Fruit fly (Drosophila melanogaster): ENCODE data around the gene CG34454.

Gene CG34454

dm6 chr3L:232267-232666 is at the start of gene CG34454:
TSS of gene CG34454 (minus strand) at chr3L:232350.
- no peak for TF ChIP-seq CrebA (GFP tag; optimal IDR thresholded peaks at IDR 0.05; ENCODE audit: borderline replicate concordance)
- TF ChIP-seq rgr (GFP tag; optimal IDR thresholded peaks at IDR 0.05): no peak
- no peak for TF ChIP-seq Hr78 (GFP tag; optimal IDR thresholded peaks at IDR 0.05)
- no peak for TF ChIP-seq jim (GFP tag; optimal IDR thresholded peaks at IDR 0.05)
- TF ChIP-seq Sp1 (GFP tag; optimal IDR thresholded peaks at IDR 0.05): no peak
- TF ChIP-seq woc (GFP tag; optimal IDR thresholded peaks at IDR 0.05): no peak
- TF ChIP-seq HLH106 (tag; optimal IDR thresholded peaks at IDR 0.05): no peak
- no peak for TF ChIP-seq tai (GFP tag; optimal IDR thresholded peaks at IDR 0.05)

dm6 chr3L:276736-277487 is 44.8 kb upstream of the CG34454 start, which contains the start of gene RhoGEF3:
TSS of gene RhoGEF3 (plus strand) at chr3L:277437.
- TF ChIP-seq usp (GFP tag; optimal IDR thresholded peaks at IDR 0.05) (no peak), Jra (GFP tag; optimal IDR thresholded peaks at IDR 0.05) (no peak), foxo (GFP tag; optimal IDR thresholded peaks at IDR 0.05) (no peak), GATAd (GFP tag; optimal IDR thresholded peaks at IDR 0.05) (no peak), Sp1 (GFP tag; optimal IDR thresholded peaks at IDR 0.05) (no peak), sage (GFP tag; optimal IDR thresholded peaks at IDR 0.05) (no peak)

dm6 chr3L:274855-275254 is 42.7 kb upstream of the CG34454 start, which contains the start of gene ttm2:
TSS of gene ttm2 (plus strand) at chr3L:275155.
- no peak for TF ChIP-seq Vsx2 (GFP tag; optimal IDR thresholded peaks at IDR 0.05; ENCODE audit: partially characterized antibody)
- no peak for TF ChIP-seq N (GFP tag; optimal IDR thresholded peaks at IDR 0.05)
- no peak for TF ChIP-seq Jra (GFP tag; optimal IDR thresholded peaks at IDR 0.05)

dm6 chr3L:273291-273690 is 41.1 kb upstream of the CG34454 start, which contains the start of gene CG32845:
TSS of gene CG32845 (minus strand) at chr3L:273391.
- no peak for TF ChIP-seq GATAd (GFP tag; optimal IDR thresholded peaks at IDR 0.05)
- no peak for TF ChIP-seq pan (optimal IDR thresholded peaks at IDR 0.05)
- TF ChIP-seq rgr (GFP tag; optimal IDR thresholded peaks at IDR 0.05): no peak
- TF ChIP-seq dl (GFP tag; optimal IDR thresholded peaks at IDR 0.05; ENCODE audit: insufficient read depth in 1 of 2, partially characterized antibody in 2 of 2): no peak
- TF ChIP-seq N (GFP tag; optimal IDR thresholded peaks at IDR 0.05): no peak
- TF ChIP-seq jim (GFP tag; optimal IDR thresholded peaks at IDR 0.05): no peak
- TF ChIP-seq CG9705 (GFP tag; optimal IDR thresholded peaks at IDR 0.05): no peak
- no peak for TF ChIP-seq sage (GFP tag; optimal IDR thresholded peaks at IDR 0.05)
- no peak for TF ChIP-seq br (GFP tag; optimal IDR thresholded peaks at IDR 0.05)

- TF ChIP-seq psq (GFP tag; optimal IDR thresholded peaks at IDR 0.05) (no peak), foxo (GFP tag; optimal IDR thresholded peaks at IDR 0.05) (no peak), usp (GFP tag; optimal IDR thresholded peaks at IDR 0.05) (no peak), Sp1 (GFP tag; optimal IDR thresholded peaks at IDR 0.05) (no peak), rgr (GFP tag; optimal IDR thresholded peaks at IDR 0.05) (no peak), sage (GFP tag; optimal IDR thresholded peaks at IDR 0.05) (no peak), Vsx2 (GFP tag; optimal IDR thresholded peaks at IDR 0.05; ENCODE audit: partially characterized antibody) (peak; percentile 41), Dif (GFP tag; optimal IDR thresholded peaks at IDR 0.05; ENCODE audit: partially characterized antibody) (peak; percentile 64), GATAd (GFP tag; optimal IDR thresholded peaks at IDR 0.05) (no peak), Mio (GFP tag; optimal IDR thresholded peaks at IDR 0.05) (no peak), CrebA (GFP tag; optimal IDR thresholded peaks at IDR 0.05; ENCODE audit: borderline replicate concordance) (no peak), CG9705 (GFP tag; optimal IDR thresholded peaks at IDR 0.05) (no peak), N (GFP tag; optimal IDR thresholded peaks at IDR 0.05) (no peak), OdsH (GFP tag; optimal IDR thresholded peaks at IDR 0.05) (no peak), tai (GFP tag; optimal IDR thresholded peaks at IDR 0.05) (no peak), Jra (GFP tag; optimal IDR thresholded peaks at IDR 0.05) (peak; percentile 50), dsf (GFP tag; optimal IDR thresholded peaks at IDR 0.05; ENCODE audit: borderline replicate concordance) (no peak), Abd-B (GFP tag; optimal IDR thresholded peaks at IDR 0.05) (no peak), Dfd (GFP tag; optimal IDR thresholded peaks at IDR 0.05) (no peak), Rel (GFP tag; optimal IDR thresholded peaks at IDR 0.05) (no peak), Rel (tag; optimal IDR thresholded peaks at IDR 0.05) (peak; percentile 11), ey (GFP tag; optimal IDR thresholded peaks at IDR 0.05) (no peak), Myc (optimal IDR thresholded peaks at IDR 0.05) (no peak), Hnf4 (GFP tag; optimal IDR thresholded peaks at IDR 0.05) (no peak), sv (GFP tag; optimal IDR thresholded peaks at IDR 0.05) (no peak), jim (GFP tag; optimal IDR thresholded peaks at IDR 0.05) (no peak), brk (GFP tag; optimal IDR thresholded peaks at IDR 0.05) (no peak), lola (GFP tag; optimal IDR thresholded peaks at IDR 0.05) (no peak), Hr78 (GFP tag; optimal IDR thresholded peaks at IDR 0.05) (no peak), dmrt93B (GFP tag; optimal IDR thresholded peaks at IDR 0.05) (no peak), pan (optimal IDR thresholded peaks at IDR 0.05) (no peak), dl (GFP tag; optimal IDR thresholded peaks at IDR 0.05; ENCODE audit: insufficient read depth in 1 of 2, partially characterized antibody in 2 of 2) (peak; percentile 74), Hr83 (GFP tag; optimal IDR thresholded peaks at IDR 0.05; ENCODE audit: poor library complexity, severe bottlenecking) (peak; percentile 41), HLH106 (tag; optimal IDR thresholded peaks at IDR 0.05) (no peak), br (GFP tag; optimal IDR thresholded peaks at IDR 0.05) (peak; percentile 15)
These were observed 39.5 kb upstream of the CG34454 start for dm6 chr3L:271501-272249.
